Worm (Caenorhabditis elegans): ENCODE results near the gene E04F6.8.
A peak's percentile ranks its signal among the peaks of the same experiment; 100 is the strongest.

Gene E04F6.8

DNA sequence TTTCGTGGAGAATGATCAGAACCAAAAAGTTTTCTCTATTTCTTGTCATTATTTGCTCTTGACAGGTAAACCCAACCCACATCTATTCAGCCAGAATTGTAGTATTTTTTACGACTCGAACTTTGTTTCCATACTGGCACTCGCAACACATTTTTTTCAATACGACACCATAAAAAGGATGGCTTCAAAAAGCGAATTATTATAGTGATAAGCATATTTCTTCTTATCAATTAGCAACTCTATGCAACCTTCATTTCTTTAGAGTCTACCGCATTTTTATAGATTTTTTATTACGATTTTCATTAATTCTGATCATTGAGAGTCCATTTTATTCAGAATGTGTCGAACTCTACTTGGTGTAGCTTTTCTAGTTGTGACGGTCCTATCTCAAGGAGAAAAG, 21.3 kb upstream of the E04F6.8 start, which contains the start of gene ctsa-3.1:
ctsa-3.1 (plus strand) TSS at position 337 of the 400 bp plus-strand sequence.
- TF ChIP-seq ces-1 (GFP tag; optimal IDR thresholded peaks at IDR 0.05) (no peak), elt-2 (tag; optimal IDR thresholded peaks at IDR 0.05) (peak; percentile 66), lir-3 (tag; optimal IDR thresholded peaks at IDR 0.05; ENCODE audit: poor library complexity) (no peak), lin-14 (GFP tag; optimal IDR thresholded peaks at IDR 0.05) (peak; percentile 1)

DNA sequence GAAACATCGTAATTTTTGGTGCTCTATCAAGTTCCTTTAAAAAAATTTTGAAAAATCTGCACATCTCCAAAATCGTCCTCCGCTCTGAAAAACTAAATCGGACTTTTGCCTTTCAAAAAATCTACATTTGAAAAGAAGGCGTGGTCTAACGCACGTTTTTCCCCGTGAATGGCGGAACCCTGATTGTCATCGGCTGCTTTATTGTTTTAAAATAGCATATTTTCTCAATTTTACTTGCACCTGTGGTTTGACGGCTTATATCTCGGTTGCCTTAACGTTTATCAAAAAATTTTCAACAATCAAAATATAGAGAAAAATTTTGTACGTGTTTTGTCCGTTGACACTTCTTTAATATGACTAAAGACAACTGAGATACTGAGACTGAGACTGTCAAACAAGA, 20.8 kb upstream of the E04F6.8 start:
- no peak for TF ChIP-seq hlh-17 (GFP tag; optimal IDR thresholded peaks at IDR 0.05; ENCODE audit: borderline replicate concordance)
- TF ChIP-seq snpc-4 (tag; optimal IDR thresholded peaks at IDR 0.05) = peak; percentile 90
- no peak for TF ChIP-seq alr-1 (tag; optimal IDR thresholded peaks at IDR 0.05; ENCODE audit: borderline replicate concordance)
- TF ChIP-seq Y116A8C.19 (tag; optimal IDR thresholded peaks at IDR 0.05; ENCODE audit: borderline replicate concordance) = no peak
- TF ChIP-seq egl-27 (tag; optimal IDR thresholded peaks at IDR 0.05) = no peak
- TF ChIP-seq swsn-7 (tag; optimal IDR thresholded peaks at IDR 0.05) = no peak
- TF ChIP-seq efl-1 (optimal IDR thresholded peaks at IDR 0.05) = no peak
- TF ChIP-seq efl-1 (GFP tag; optimal IDR thresholded peaks at IDR 0.05 in 1 of 2) = peak in 1 of 2 experiments; percentile 54
- TF ChIP-seq unc-62 (GFP tag; optimal IDR thresholded peaks at IDR 0.05) = no peak
- TF ChIP-seq lin-14 (GFP tag; optimal IDR thresholded peaks at IDR 0.05) = no peak
- no peak for TF ChIP-seq fkh-10 (GFP tag; optimal IDR thresholded peaks at IDR 0.05)
- no peak for TF ChIP-seq grh-1 (GFP tag; IDR thresholded peaks at IDR 0.05)

ce11 chrII:7230684-7231083, 19.5 kb upstream of the E04F6.8 start:
- TF ChIP-seq efl-1 (optimal IDR thresholded peaks at IDR 0.05) (no peak), efl-1 (GFP tag; optimal IDR thresholded peaks at IDR 0.05 in 1 of 2) (peak in 1 of 2 experiments; percentile 1), grh-1 (GFP tag; IDR thresholded peaks at IDR 0.05) (0 out of 2 replicates have a peak, but pooled peaks have one; percentile 9), mep-1 (tag; optimal IDR thresholded peaks at IDR 0.05) (peak; percentile 5), egl-27 (tag; optimal IDR thresholded peaks at IDR 0.05) (no peak)

- no peak for TF ChIP-seq unc-30 (tag; optimal IDR thresholded peaks at IDR 0.05)
- TF ChIP-seq efl-3 (GFP tag; optimal IDR thresholded peaks at IDR 0.05) = no peak
- peak; percentile 17 for TF ChIP-seq nhr-20 (tag; optimal IDR thresholded peaks at IDR 0.05)
- peak; percentile 4 for TF ChIP-seq nhr-71 (tag; optimal IDR thresholded peaks at IDR 0.05)
- TF ChIP-seq lin-14 (GFP tag; optimal IDR thresholded peaks at IDR 0.05) = peak; percentile 22
- peak; percentile 6 for TF ChIP-seq ama-1 (optimal IDR thresholded peaks at IDR 0.05)
- peak; percentile 19 for TF ChIP-seq swsn-7 (tag; optimal IDR thresholded peaks at IDR 0.05)
- TF ChIP-seq snpc-4 (tag; optimal IDR thresholded peaks at IDR 0.05) = no peak
- no peak for TF ChIP-seq jun-1 (tag; optimal IDR thresholded peaks at IDR 0.05)
- TF ChIP-seq efl-1 (optimal IDR thresholded peaks at IDR 0.05) = no peak
- peak in 1 of 2 experiments; percentile 75 for TF ChIP-seq efl-1 (GFP tag; optimal IDR thresholded peaks at IDR 0.05 in 1 of 2)
- TF ChIP-seq xbp-1 (tag; optimal IDR thresholded peaks at IDR 0.05) = no peak
- TF ChIP-seq grh-1 (GFP tag; IDR thresholded peaks at IDR 0.05) = peak; percentile 38
- TF ChIP-seq nhr-85 (tag) = peak; percentile 69
- TF ChIP-seq blmp-1 (tag; optimal IDR thresholded peaks at IDR 0.05) = peak; percentile 40
- TF ChIP-seq nhr-90 (tag; optimal IDR thresholded peaks at IDR 0.05; ENCODE audit: poor library complexity) = no peak
- TF ChIP-seq mep-1 (tag; optimal IDR thresholded peaks at IDR 0.05) = peak; percentile 4
Measured at ce11 chrII:7228646-7229200, 17.5 kb upstream of the E04F6.8 start, which contains the start of gene F32A5.4. TSS of gene F32A5.4 (plus strand) at chrII:7229150.

ce11 chrII:7225864-7226522, 14.8 kb upstream of the E04F6.8 start, which contains the start of gene clh-3:
TSS of gene clh-3 (minus strand) at chrII:7225914.
- no peak for TF ChIP-seq ceh-90 (tag; optimal IDR thresholded peaks at IDR 0.05)
- TF ChIP-seq elt-2 (tag; optimal IDR thresholded peaks at IDR 0.05) = no peak
- no peak for TF ChIP-seq ztf-11 (tag; optimal IDR thresholded peaks at IDR 0.05)
- TF ChIP-seq nhr-84 (tag; optimal IDR thresholded peaks at IDR 0.05) = no peak
- no peak for TF ChIP-seq lin-15B (tag; optimal IDR thresholded peaks at IDR 0.05)
- TF ChIP-seq dpl-1 (GFP tag; optimal IDR thresholded peaks at IDR 0.05) = no peak
- TF ChIP-seq nhr-237 (tag; optimal IDR thresholded peaks at IDR 0.05) = no peak
- TF ChIP-seq unc-86 (tag; optimal IDR thresholded peaks at IDR 0.05) = no peak
- TF ChIP-seq pqm-1 (tag; optimal IDR thresholded peaks at IDR 0.05) = no peak
- TF ChIP-seq C04F5.9 (tag; optimal IDR thresholded peaks at IDR 0.05) = no peak
- no peak for TF ChIP-seq ceh-82 (tag; optimal IDR thresholded peaks at IDR 0.05)
- no peak for TF ChIP-seq elt-3 (tag; optimal IDR thresholded peaks at IDR 0.05)
- no peak for TF ChIP-seq swsn-7 (tag; optimal IDR thresholded peaks at IDR 0.05)
- no peak for TF ChIP-seq tbx-2 (tag; optimal IDR thresholded peaks at IDR 0.05)
- TF ChIP-seq fkh-8 (tag; optimal IDR thresholded peaks at IDR 0.05) = no peak
- no peak for TF ChIP-seq sptf-1 (tag; optimal IDR thresholded peaks at IDR 0.05)
- no peak for TF ChIP-seq Y116A8C.19 (tag; optimal IDR thresholded peaks at IDR 0.05; ENCODE audit: borderline replicate concordance)
- no peak for TF ChIP-seq nhr-85 (tag)
